Worm (Caenorhabditis elegans): ENCODE measurements around the gene fat-2.

- TF ChIP-seq fkh-10 (GFP tag; optimal IDR thresholded peaks at IDR 0.05) (no peak), snpc-1.2 (GFP tag; IDR thresholded peaks at IDR 0.05) (no peak)
Observed at ce11 chrIV:13328059-13328458, 4.4 kb downstream of the fat-2 start, which contains the start of gene far-6.

All from whole organism, L4 larva.